Fruit fly (Drosophila melanogaster) ovary, adult (tissue): ENCODE measurements around the gene CG13044.

Experiments used
- CG17801 ChIP-seq: fragments of 200-800 bp; optimal IDR thresholded peaks from 2 replicates; lab custom pipeline; 2019; ENCODE audit warnings: missing biosample characterization, mild to moderate bottlenecking, missing genetic modification characterization, moderate library complexity; ENCODE audit not compliant: partially characterized antibody

Gene CG13044

dm6 chr3L:16327776-16328175 lies 24.8 kb upstream of the CG13044 start, which contains the start of gene CG13038:
Gene CG13038 (minus strand): TSS chr3L:16327893.
- TF ChIP-seq CG17801, result no peak

dm6 chr3L:16326657-16327056 lies 23.7 kb upstream of the CG13044 start, which contains the start of the genes CG13040 and CG13039:
Gene CG13040 (minus strand): TSS chr3L:16326757.
Gene CG13039 (minus strand): TSS chr3L:16326762.
- no peak for TF ChIP-seq CG17801

- TF ChIP-seq CG17801, result no peak
Measured at dm6 chr3L:16323372-16323771, 20.4 kb upstream of the CG13044 start, which contains the start of gene CG13059. Gene CG13059 (plus strand): TSS chr3L:16323672.

DNA sequence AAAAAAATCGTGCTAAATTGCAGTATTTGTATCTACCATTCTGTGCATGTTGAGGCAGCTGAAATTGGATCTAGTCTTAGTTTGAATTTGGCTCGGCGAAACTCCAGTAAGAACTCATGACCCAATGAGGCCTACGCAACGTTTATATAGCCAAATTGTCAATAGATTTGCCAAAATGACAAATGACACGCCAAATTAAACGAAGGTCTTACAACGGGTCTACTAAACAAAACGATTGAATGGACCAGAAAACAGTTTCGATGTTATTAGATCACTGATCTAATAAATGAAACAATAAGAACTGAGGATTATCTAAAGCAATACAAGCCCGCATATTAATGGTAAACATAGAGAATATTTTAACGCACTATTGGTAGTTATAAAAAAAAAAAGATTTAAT lies 18.2 kb upstream of the CG13044 start, which contains the start of gene CG42718:
Gene CG42718 (minus strand): TSS at position 101 of the 400 bp plus-strand sequence.
- no peak for TF ChIP-seq CG17801

DNA sequence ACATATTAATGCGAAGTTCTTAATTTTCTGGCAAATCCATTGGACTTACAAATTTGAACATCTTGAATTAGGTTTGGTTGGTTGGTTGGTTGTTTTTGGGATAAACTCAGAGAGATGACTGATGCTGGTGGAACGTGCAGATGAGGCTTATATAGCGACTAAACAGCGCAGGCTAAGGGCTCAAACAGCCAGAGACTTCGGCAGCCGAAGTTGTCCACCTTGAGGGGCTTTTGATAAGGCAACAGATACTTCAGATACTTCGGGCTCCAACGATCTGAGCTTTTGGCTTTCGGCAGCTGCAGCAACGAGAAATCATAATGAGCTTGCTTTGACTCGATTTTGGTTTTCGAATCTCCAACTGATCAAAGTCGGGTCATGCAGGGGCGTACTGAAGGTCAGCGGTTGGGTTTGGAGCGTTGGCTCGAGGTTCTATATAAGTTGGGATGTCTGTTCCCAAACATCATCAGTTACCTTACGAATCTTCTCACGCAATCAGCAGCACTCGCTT lies 16.5 kb upstream of the CG13044 start, which contains the start of the genes CG13041 and CG13060:
Gene CG13041 (minus strand): TSS at position 128 of the 508 bp plus-strand sequence.
Gene CG13060 (plus strand): TSS at position 458 of the 508 bp plus-strand sequence.
- TF ChIP-seq CG17801, result no peak

DNA sequence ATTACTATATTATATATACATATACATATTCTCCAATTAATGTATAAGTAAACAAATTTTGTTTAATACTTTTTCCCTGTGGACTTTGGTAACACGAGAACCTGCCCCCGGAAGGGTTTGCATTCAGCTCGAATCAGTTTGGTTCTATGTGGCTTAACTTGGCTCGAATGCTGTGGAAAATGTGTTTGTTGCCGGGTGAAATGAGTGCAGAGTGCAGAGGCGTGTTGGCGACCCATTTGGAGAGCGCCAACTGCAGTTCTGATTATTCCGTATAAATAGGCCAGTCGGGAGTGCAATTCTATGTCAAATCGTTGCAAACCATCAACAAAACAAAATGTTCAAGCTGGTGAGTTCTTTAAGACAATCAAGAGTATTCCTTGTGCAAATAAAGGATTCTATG lies 14.7 kb upstream of the CG13044 start, which contains the start of gene Nplp3:
Gene Nplp3 (plus strand): TSS at position 301 of the 400 bp plus-strand sequence.
- no peak for TF ChIP-seq CG17801

DNA sequence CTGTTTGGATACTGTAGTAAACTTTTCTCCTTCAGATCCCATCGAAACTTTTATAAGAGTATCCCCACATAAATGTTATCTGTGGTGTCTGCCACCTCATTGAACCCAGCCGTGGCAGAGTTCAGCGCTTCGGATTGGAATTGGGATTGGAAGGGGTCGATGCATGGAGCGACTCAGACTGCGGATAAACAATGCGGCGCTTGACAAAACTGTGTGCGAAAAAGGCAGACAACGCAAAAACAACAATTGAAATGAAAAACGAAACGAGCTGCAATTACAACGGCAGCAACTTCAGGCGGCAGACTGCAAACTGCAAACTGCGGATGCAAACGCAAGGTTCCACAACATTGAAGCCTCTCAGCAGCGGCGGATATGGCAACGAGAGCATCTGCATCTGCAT lies 11.0 kb upstream of the CG13044 start, which contains the start of gene CG13062:
Gene CG13062 (plus strand): TSS at position 301 of the 400 bp plus-strand sequence.
- no peak for TF ChIP-seq CG17801

DNA sequence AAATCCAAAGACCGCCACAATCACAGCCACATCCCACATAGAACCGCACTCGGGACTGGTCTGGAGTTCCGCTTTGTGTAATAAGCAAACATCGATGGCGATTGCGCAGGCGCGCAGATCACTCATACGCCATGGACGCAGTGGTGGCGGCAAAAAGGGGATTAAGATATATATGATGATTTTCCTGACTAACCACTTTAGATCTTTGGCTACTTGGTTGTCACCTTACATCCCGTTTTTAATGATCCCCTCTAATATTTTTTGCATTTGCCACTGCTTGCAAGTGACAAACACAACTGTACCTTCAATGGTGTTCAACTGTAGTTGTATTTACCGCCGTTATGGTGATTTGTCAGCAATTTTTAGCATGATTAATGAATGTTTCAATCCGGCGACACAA lies 7.0 kb upstream of the CG13044 start:
- TF ChIP-seq CG17801, result no peak

dm6 chr3L:16308380-16308779 lies 5.4 kb upstream of the CG13044 start, which contains the start of gene CG13042:
Gene CG13042 (minus strand): TSS chr3L:16308480.
- no peak for TF ChIP-seq CG17801

DNA sequence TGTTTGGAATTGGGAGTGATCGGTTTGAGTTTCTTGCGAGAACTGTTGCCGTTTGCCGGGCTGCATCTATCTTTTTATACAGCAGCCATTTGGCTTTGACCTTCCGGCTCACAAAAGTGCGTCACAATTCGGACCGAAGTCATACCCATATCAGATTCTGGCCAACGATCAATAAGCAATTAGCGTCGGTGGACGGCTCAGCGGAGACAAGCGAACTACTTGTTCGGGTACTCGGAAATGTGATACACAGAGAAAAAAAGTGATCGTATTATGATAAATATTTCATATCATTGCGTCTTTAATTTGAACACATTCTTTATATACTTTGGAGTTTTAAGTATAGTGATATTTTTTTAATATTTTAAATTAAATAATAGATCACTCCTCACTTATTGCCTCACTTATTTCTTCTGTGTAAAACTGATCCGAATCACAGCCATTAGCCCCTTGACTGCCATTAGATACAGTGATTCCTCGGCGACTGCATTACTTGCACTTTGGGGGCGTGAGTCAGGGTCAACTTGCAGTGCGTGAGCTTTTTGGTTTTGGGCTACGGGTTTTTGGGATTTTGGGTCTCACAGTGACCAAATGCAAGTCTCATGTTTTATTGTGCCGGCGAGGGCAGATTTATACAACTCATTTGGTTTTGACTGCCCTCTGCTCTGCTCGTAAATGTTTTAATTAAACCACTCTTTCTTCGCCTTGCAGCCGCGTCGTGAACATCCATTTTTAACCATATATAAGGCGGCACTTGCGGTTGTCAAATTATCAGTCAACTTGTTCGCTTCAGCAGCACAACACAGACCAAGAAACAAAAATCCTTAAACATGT lies 3.1 kb upstream of the CG13044 start, which contains the start of the genes CG13043 and CG13063:
Gene CG13043 (minus strand): TSS at position 51 of the 831 bp plus-strand sequence.
Gene CG13063 (plus strand): TSS at position 781 of the 831 bp plus-strand sequence.
- no peak for TF ChIP-seq CG17801

DNA sequence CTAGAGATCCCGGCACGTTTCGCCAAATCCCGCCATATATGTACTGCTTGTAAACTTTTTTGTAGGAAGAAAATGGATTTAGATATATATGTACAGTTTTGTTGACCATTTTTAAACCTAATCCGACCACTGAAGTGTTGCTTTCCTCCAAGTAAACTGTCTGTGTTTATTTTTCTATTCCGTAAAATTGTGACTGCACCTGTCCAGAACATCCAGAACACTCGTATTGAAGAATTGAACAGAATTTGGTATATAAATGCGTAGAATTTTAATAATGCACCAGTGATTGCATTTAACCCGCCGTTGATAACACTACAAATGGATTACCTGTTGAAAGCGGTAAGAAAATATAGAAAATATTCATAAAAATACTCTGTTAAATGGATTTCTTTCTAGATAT lies 1.0 kb upstream of the CG13044 start, which contains the start of gene CG43249:
Gene CG43249 (plus strand): TSS at position 301 of the 400 bp plus-strand sequence.
- TF ChIP-seq CG17801, result no peak

DNA sequence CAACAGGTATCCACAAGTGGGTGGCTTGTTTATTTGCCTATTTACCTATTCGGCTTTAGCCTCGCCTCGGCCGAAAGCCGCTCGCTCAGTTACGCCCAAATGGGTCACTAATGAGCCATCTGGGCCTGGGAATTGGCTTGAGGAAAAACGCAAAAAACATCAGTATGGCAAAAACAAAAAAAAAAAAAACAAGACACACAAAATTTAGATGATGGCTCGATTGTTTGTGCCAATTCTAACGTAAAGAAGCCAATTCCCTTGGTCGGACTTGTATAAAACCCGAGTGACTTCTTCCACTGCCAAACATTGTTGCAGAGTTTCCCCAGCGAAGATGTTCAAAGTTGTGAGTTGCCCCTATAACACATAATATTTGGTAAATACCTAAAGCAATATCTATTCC lies 1.8 kb downstream of the CG13044 start, which contains the start of gene CG4982:
Gene CG4982 (plus strand): TSS at position 301 of the 400 bp plus-strand sequence.
- TF ChIP-seq CG17801, result no peak

- no peak for TF ChIP-seq CG17801
Measured at dm6 chr3L:16295447-16295846, 7.5 kb downstream of the CG13044 start, which contains the start of gene CG4962. Gene CG4962 (minus strand): TSS chr3L:16295547.

DNA sequence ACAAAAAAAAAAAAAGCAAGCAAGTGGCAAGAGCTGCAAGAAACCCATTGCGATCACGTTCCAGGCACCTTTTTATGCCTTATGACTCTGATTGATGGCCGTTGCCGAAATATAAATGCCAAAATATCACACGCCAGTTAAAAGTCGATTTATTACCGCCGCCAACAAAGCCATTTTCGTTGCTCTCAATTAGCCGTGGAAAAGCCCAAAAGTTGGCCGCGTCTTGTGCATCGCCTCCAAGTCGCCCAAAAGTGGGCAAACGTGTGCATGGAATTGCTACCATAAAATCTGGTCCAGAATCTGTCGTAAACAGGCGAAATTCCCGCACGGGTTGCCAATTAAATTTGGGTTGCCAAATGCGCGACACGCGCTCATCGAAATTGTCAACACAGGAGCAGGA lies 11.3 kb downstream of the CG13044 start:
- TF ChIP-seq CG17801, result no peak

dm6 chr3L:16290850-16291249 lies 12.1 kb downstream of the CG13044 start, which contains the start of gene CG13045:
Gene CG13045 (minus strand): TSS chr3L:16290950.
- no peak for TF ChIP-seq CG17801

- no peak for TF ChIP-seq CG17801
Measured at dm6 chr3L:16289067-16289466, 13.9 kb downstream of the CG13044 start.

- TF ChIP-seq CG17801, result no peak
Measured at dm6 chr3L:16288322-16288721, 14.7 kb downstream of the CG13044 start, which contains the start of gene CG13046. Gene CG13046 (minus strand): TSS chr3L:16288422.
